Fruit fly (Drosophila melanogaster): ENCODE measurements around the gene CG10405.
A peak's percentile ranks its signal among the peaks of the same experiment; 100 is the strongest.

CG10405 gene

DNA sequence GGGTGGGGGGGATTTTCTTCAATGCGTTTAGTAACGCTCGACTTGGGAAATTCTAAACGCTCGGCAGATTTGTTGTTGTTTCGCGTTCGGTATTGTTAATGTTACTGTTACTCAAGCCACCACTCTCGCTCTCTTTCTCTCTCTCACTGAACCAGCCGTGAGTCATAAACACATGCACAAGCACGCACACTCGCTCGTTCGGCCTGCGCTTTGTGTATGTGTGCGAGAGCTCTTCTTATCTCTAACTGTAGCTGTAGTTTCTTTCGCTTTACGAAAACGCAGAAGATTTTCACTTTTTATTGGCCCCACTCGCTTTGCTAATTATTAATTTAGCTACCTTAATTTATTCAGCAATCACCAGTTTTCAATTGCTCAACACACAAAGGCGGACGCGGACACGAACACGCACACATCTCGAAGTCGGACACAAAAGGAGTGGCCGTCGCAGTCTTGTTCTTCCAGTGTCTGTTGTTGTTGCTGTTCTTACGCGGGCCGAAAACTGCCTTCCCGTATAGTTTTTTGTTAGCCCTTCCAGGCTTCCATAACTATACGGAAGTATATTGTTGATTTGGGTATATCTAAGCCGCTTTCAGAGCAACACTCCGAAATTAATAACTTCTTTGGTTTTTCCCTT, 1.2 kb upstream of the CG10405 start (continued):
- TF ChIP-seq Pdp1 (GFP tag; optimal IDR thresholded peaks at IDR 0.05) (peak in 1 of 2 experiments; percentile 56), Antp (GFP tag; optimal IDR thresholded peaks at IDR 0.05) (no peak), Deaf1 (tag; optimal IDR thresholded peaks at IDR 0.05) (peak; percentile 53), yki (optimal IDR thresholded peaks at IDR 0.05) (peak; percentile 42), kni (GFP tag; optimal IDR thresholded peaks at IDR 0.05) (peak; percentile 8), p53 (GFP tag; optimal IDR thresholded peaks at IDR 0.05) (peak; percentile 76), Scr (GFP tag; IDR thresholded peaks at IDR 0.05; ENCODE audit: partially characterized antibody) (peak; percentile 8), Lhr (GFP tag; optimal IDR thresholded peaks at IDR 0.05) (no peak), Blimp-1 (GFP tag; optimal IDR thresholded peaks at IDR 0.05) (peak; percentile 58)

DNA sequence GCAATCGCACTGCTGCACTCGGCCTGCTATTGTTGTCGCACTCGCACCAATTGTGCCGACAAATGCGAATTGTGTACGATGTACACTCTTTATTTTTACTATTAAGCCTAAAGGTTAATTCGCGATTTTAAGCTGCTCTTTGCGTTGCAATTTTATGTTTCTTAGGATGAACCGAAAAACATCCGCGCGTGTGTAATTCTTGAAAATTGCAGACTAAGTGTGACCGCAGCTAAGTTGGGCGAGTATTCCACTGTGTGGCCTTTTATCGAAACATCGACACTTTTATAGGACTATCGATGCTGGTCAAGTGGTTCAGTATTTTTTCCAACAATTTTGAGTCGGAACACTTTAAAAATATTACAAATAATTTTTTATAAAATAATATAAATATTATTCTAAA, 695 bp upstream of the CG10405 start, which contains the start of gene Pak3:
Gene Pak3 (minus strand): TSS at position 225 of the 400 bp plus-strand sequence.
- TF ChIP-seq ewg (GFP tag; optimal IDR thresholded peaks at IDR 0.05) (peak; percentile 40), Dp (GFP tag; optimal IDR thresholded peaks at IDR 0.05) (peak; percentile 63), dimm (GFP tag; IDR thresholded peaks at IDR 0.05) (no peak), CG1603 (tag; optimal IDR thresholded peaks at IDR 0.05) (peak; percentile 54), CG17385 (GFP tag; optimal IDR thresholded peaks at IDR 0.05) (peak; percentile 6), ssp (GFP tag; IDR thresholded peaks at IDR 0.05) (peak; percentile 61), CG7987 (GFP tag; optimal IDR thresholded peaks at IDR 0.05) (peak; percentile 15), ci (GFP tag; IDR thresholded peaks at IDR 0.05) (peak; percentile 32; the same call in 1 of the 3 replicates), ind (GFP tag; optimal IDR thresholded peaks at IDR 0.05) (no peak), Lhr (GFP tag; optimal IDR thresholded peaks at IDR 0.05) (peak; percentile 32), CG13296 (GFP tag; optimal IDR thresholded peaks at IDR 0.05) (peak; percentile 12), BEAF-32 (GFP tag; optimal IDR thresholded peaks at IDR 0.05) (peak; percentile 79), CG7928 (GFP tag; optimal IDR thresholded peaks at IDR 0.05) (peak; percentile 3), phol (tag; optimal IDR thresholded peaks at IDR 0.05) (peak; percentile 4), stwl (tag; optimal IDR thresholded peaks at IDR 0.05) (peak; percentile 77), NC2β (GFP tag; optimal IDR thresholded peaks at IDR 0.05) (peak; percentile 22), MBD-R2 (GFP tag; IDR thresholded peaks at IDR 0.05) (peak; percentile 53; the same call in 1 of the 2 replicates), Gsc (GFP tag; IDR thresholded peaks at IDR 0.05) (no peak), Stat92E (GFP tag; optimal IDR thresholded peaks at IDR 0.05) (peak in 1 of 3 experiments; percentile 7), Dbx (GFP tag; IDR thresholded peaks at IDR 0.05) (0 out of 3 replicates have a peak, but pooled peaks have one; percentile 23), vvl (GFP tag; IDR thresholded peaks at IDR 0.05) (peak; percentile 33; the same call in 1 of the 2 replicates), vnd (GFP tag; IDR thresholded peaks at IDR 0.05; ENCODE audit: partially characterized antibody) (peak; percentile 63), MESR4 (GFP tag; optimal IDR thresholded peaks at IDR 0.05) (peak; percentile 74), ap (GFP tag; IDR thresholded peaks at IDR 0.05) (no peak), Fer1 (GFP tag; optimal IDR thresholded peaks at IDR 0.05) (peak; percentile 19), CG6791 (GFP tag; IDR thresholded peaks at IDR 0.05; ENCODE audit: partially characterized antibody) (peak; percentile 77), nerfin-2 (GFP tag; IDR thresholded peaks at IDR 0.05; ENCODE audit: partially characterized antibody) (peak; percentile 9; the same call in 1 of the 2 replicates), zen (tag; optimal IDR thresholded peaks at IDR 0.05) (peak; percentile 52), Dref (GFP tag; IDR thresholded peaks at IDR 0.05) (peak; percentile 89), unc-4 (GFP tag; IDR thresholded peaks at IDR 0.05; ENCODE audit: partially characterized antibody) (peak; percentile 79), Nf-YC (tag; optimal IDR thresholded peaks at IDR 0.05) (peak; percentile 12), Jarid2 (GFP tag; optimal IDR thresholded peaks at IDR 0.05) (peak; percentile 87), CG31365 (tag; optimal IDR thresholded peaks at IDR 0.05) (peak; percentile 0), nom (GFP tag; optimal IDR thresholded peaks at IDR 0.05) (peak; percentile 2), gce (GFP tag; IDR thresholded peaks at IDR 0.05) (peak; percentile 37; the same call in 1 of the 3 replicates), bsh (GFP tag; optimal IDR thresholded peaks at IDR 0.05) (no peak), fu2 (GFP tag; optimal IDR thresholded peaks at IDR 0.05) (no peak), Dll (GFP tag; IDR thresholded peaks at IDR 0.05; ENCODE audit: partially characterized antibody) (peak; percentile 60; the same call in 3 of the 4 replicates)
